Worm (Caenorhabditis elegans) whole organism, L4 larva: ENCODE measurements around the gene Y39B6A.7.

Source experiments
- Y75B8A.6 ChIP-seq: fragments of 200-800 bp; sonication (Bioruptor generic); IDR thresholded peaks from 2 replicates; pipeline ENCODE4 v1.3.6; 2022; ENCODE audit warnings: missing genetic modification reagents, missing genetic modification characterization, missing compliant biosample characterization
- ama-1 ChIP-seq: fragments of 150-350 bp; optimal IDR thresholded peaks from 2 replicates; lab custom pipeline; 2014; ENCODE audit warnings: inconsistent platforms, mixed read lengths
- ceh-28 ChIP-seq: fragments of 150-350 bp; optimal IDR thresholded peaks from 2 replicates; lab custom pipeline; 2014; ENCODE audit warnings: missing biosample characterization, missing genetic modification reagents, missing genetic modification characterization
- ceh-44 ChIP-seq: fragments of 200-800 bp; sonication (Bioruptor generic); IDR thresholded peaks from 2 replicates; pipeline ENCODE4 v1.3.6; 2022; ENCODE audit warnings: missing genetic modification reagents, missing genetic modification characterization, missing compliant biosample characterization
- daf-8 ChIP-seq: fragments of 200-800 bp; sonication (Bioruptor generic); IDR thresholded peaks from 2 replicates; pipeline ENCODE4 v1.3.6; 2022; ENCODE audit warnings: missing genetic modification characterization, missing compliant biosample characterization
- dmd-8 ChIP-seq: fragments of 200-800 bp; sonication (Bioruptor generic); IDR thresholded peaks from 2 replicates; pipeline ENCODE4 v1.3.6; 2022; ENCODE audit warnings: missing genetic modification characterization, missing compliant biosample characterization
- gei-8 ChIP-seq: fragments of 200-800 bp; sonication (Bioruptor generic); optimal IDR thresholded peaks from 2 replicates; lab custom pipeline; 2018; ENCODE audit warnings: mild to moderate bottlenecking, missing genetic modification characterization, missing compliant biosample characterization
- hlh-11 ChIP-seq: fragments of 200-800 bp; sonication (Bioruptor generic); optimal IDR thresholded peaks from 2 replicates; lab custom pipeline; 2018; ENCODE audit warnings: mild to moderate bottlenecking, missing genetic modification characterization, missing compliant biosample characterization
- hmg-1.1 ChIP-seq: fragments of 200-800 bp; sonication (Bioruptor generic); IDR thresholded peaks from 2 replicates; pipeline ENCODE4 v1.3.6; 2022; ENCODE audit warnings: missing genetic modification reagents, missing genetic modification characterization, missing compliant biosample characterization
- lin-38 ChIP-seq: fragments of 200-800 bp; sonication (Bioruptor generic); IDR thresholded peaks from 2 replicates; pipeline ENCODE4 v1.3.6; 2022; ENCODE audit warnings: missing genetic modification reagents, missing genetic modification characterization, missing compliant biosample characterization
- lir-3 ChIP-seq: sonication (generic microtip); optimal IDR thresholded peaks from 2 replicates; lab custom pipeline; 2016; ENCODE audit warnings: mild to moderate bottlenecking, missing genetic modification characterization, missing compliant biosample characterization
- mep-1 ChIP-seq: fragments of 150-350 bp; sonication (generic microtip); optimal IDR thresholded peaks from 3 replicates; lab custom pipeline; 2014; ENCODE audit warnings: missing biosample characterization, missing genetic modification characterization
- nhr-25 ChIP-seq: sonication (generic microtip); optimal IDR thresholded peaks from 2 replicates; lab custom pipeline; 2017; ENCODE audit warnings: missing genetic modification characterization, mild to moderate bottlenecking, missing compliant biosample characterization, antibody characterized with exemption, moderate library complexity, borderline replicate concordance; ENCODE audit not compliant: insufficient read depth
- nhr-41 ChIP-seq: fragments of 200-800 bp; sonication (Bioruptor generic); IDR thresholded peaks from 2 replicates; pipeline ENCODE4 v1.3.6; 2022; ENCODE audit warnings: missing genetic modification reagents, missing genetic modification characterization, missing compliant biosample characterization
- unc-62 ChIP-seq, 3 experiments: fragments of 150-350 bp in 1 of 3; sonication (generic microtip); optimal IDR thresholded peaks in 2 of 3; peaks in 1 of 3; 1 replicate in 1 of 3; 2 replicates in 2 of 3; lab custom pipeline; 2014 to 2017; ENCODE audit warnings: missing biosample characterization in 3 of 3, missing genetic modification characterization in 3 of 3, missing genetic modification reagents in 3 of 3, missing genotype in 1 of 3
- vab-7 ChIP-seq: fragments of 200-800 bp; sonication (Bioruptor generic); IDR thresholded peaks from 2 replicates; pipeline ENCODE4 v1.3.6; 2022; ENCODE audit warnings: missing genetic modification reagents, missing genetic modification characterization, missing compliant biosample characterization
- zip-11 ChIP-seq: fragments of 200-800 bp; sonication (Bioruptor generic); IDR thresholded peaks from 2 replicates; pipeline ENCODE4 v1.3.6; 2022; ENCODE audit warnings: missing genetic modification characterization, missing compliant biosample characterization
- ztf-7 ChIP-seq: fragments of 150-350 bp; optimal IDR thresholded peaks from 2 replicates; lab custom pipeline; 2014; ENCODE audit warnings: missing biosample characterization, missing genetic modification characterization

Y39B6A.7 gene

ce11 chrV:19118312-19118711 is 30.6 kb downstream of the Y39B6A.7 start, which contains the start of gene pro-3:
pro-3 (minus strand) TSS chrV:19118412.
- TF ChIP-seq ceh-44 (GFP tag; lab: Robert Waterston, UW) (no peak), mep-1 (no peak), daf-8 (GFP tag; lab: Robert Waterston, UW) (no peak), vab-7 (GFP tag; lab: Robert Waterston, UW) (no peak), nhr-41 (GFP tag; lab: Robert Waterston, UW) (no peak), dmd-8 (no peak), zip-11 (no peak), hlh-11 (tag; lab: Kevin White, UChicago) (no peak), Y75B8A.6 (GFP tag; lab: Robert Waterston, UW) (no peak), lin-38 (no peak), lir-3 (tag; lab: Kevin White, UChicago) (no peak)

ce11 chrV:19116872-19117372 is 32.0 kb downstream of the Y39B6A.7 start:
- no peak for TF ChIP-seq hmg-1.1
- TF ChIP-seq ama-1 (lab: Kevin White, UChicago), result no peak
- no peak for TF ChIP-seq ztf-7 (tag; lab: Kevin White, UChicago)
- TF ChIP-seq ceh-28 (tag; lab: Kevin White, UChicago), result peak; percentile 84
- TF ChIP-seq, all 104 proteins: peak for 1

- peak; percentile 73 for TF ChIP-seq ceh-28 (tag; lab: Kevin White, UChicago)
- TF ChIP-seq, all 104 proteins: peak for 1; not testable (repeated sequence) for 103
Observed at ce11 chrV:19112590-19112989, 36.4 kb downstream of the Y39B6A.7 start.

- peak; percentile 86 for TF ChIP-seq ceh-28 (tag; lab: Kevin White, UChicago)
- TF ChIP-seq gei-8 (GFP tag; lab: Kevin White, UChicago), result no peak
Observed at ce11 chrV:19107065-19107464, 41.9 kb downstream of the Y39B6A.7 start.

ce11 chrV:19101589-19102201 is 47.3 kb downstream of the Y39B6A.7 start, which contains the start of gene zhp-4:
zhp-4 (minus strand) TSS chrV:19101786.
- TF ChIP-seq ceh-28 (tag; lab: Kevin White, UChicago), result peak; percentile 93

ce11 chrV:19100663-19101062 is 48.3 kb downstream of the Y39B6A.7 start:
- peak; percentile 32 for TF ChIP-seq ceh-28 (tag; lab: Kevin White, UChicago)

ce11 chrV:19100139-19100538 is 48.8 kb downstream of the Y39B6A.7 start:
- peak; percentile 73 for TF ChIP-seq ceh-28 (tag; lab: Kevin White, UChicago)

- TF ChIP-seq ceh-28 (tag; lab: Kevin White, UChicago) (peak; percentile 91), unc-62 (GFP tag; optimal IDR thresholded peaks at IDR 0.05 in 1 of 2; lab: Kevin White, UChicago) (peak in 1 of 2 experiments; percentile 16), unc-62 (tag; optimal IDR thresholded peaks at IDR 0.05; lab: Kevin White, UChicago) (no peak), nhr-25 (tag; lab: Kevin White, UChicago) (no peak)
- TF ChIP-seq, all 104 proteins: peak for 2
Observed at ce11 chrV:19099504-19099903, 49.5 kb downstream of the Y39B6A.7 start.
